Worm (Caenorhabditis elegans) whole organism, young adult: ENCODE data around the gene cogc-4.

Source experiments
- F39B2.1 ChIP-seq: fragments of 200-800 bp; sonication (Bioruptor generic); IDR thresholded peaks from 2 replicates; pipeline ENCODE4 v1.3.6; 2022; ENCODE audit warnings: missing genetic modification reagents, missing genetic modification characterization, missing compliant biosample characterization
- Y53F4B.3 ChIP-seq: fragments of 200-800 bp; sonication (Bioruptor generic); IDR thresholded peaks from 2 replicates; pipeline ENCODE4 v1.3.6; 2022; ENCODE audit warnings: missing genetic modification reagents, missing genetic modification characterization, missing compliant biosample characterization
- let-526 ChIP-seq: fragments of 200-800 bp; sonication (Bioruptor generic); IDR thresholded peaks from 2 replicates; pipeline ENCODE4 v1.3.6; 2022; ENCODE audit warnings: missing genetic modification reagents, missing genetic modification characterization, missing compliant biosample characterization
- nfya-1 ChIP-seq: sonication (generic microtip); optimal IDR thresholded peaks from 2 replicates; lab custom pipeline; 2017; ENCODE audit warnings: antibody characterized with exemption, missing compliant biosample characterization, missing genetic modification characterization, borderline replicate concordance; ENCODE audit not compliant: insufficient read depth

DNA sequence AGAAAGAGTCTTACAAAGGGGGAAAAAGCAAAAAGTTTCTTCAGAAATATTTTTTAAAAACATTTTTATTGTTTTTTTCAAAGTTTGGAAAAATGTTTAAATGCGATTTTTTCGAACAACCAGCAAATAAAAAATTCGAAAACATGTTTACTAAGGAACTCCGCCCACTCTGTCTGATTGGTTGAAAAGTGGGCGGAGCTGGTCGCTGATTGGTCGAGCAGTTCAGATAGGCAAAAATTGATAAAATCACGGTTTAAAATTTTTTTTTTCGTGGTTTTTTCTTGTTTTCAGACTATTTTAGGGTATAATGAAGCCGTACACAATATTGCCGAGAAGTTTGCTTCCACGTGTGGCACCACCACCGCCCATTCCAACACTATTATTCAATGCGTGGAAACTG, 31.1 kb upstream of the cogc-4 start:
- TF ChIP-seq nfya-1 (tag; lab: Kevin White, UChicago) (no peak), Y53F4B.3 (GFP tag; lab: Robert Waterston, UW) (no peak), F39B2.1 (GFP tag; lab: Robert Waterston, UW) (no peak), let-526 (GFP tag; lab: Robert Waterston, UW) (no peak)
